Worm (Caenorhabditis elegans): ENCODE results near the gene C46H3.2.
A peak's percentile ranks its signal among the peaks of the same experiment; 100 is the strongest.

C46H3.2 gene

ce11 chrX:1230658-1231057 lies at the start of gene C46H3.2:
TSS of gene C46H3.2 (minus strand) at chrX:1230758.
- no peak for TF ChIP-seq dao-5 (tag; optimal IDR thresholded peaks at IDR 0.05)

- no peak for TF ChIP-seq him-1 (tag; optimal IDR thresholded peaks at IDR 0.05)
- TF ChIP-seq W03F9.2 (tag; optimal IDR thresholded peaks at IDR 0.05) = peak; percentile 7
- no peak for TF ChIP-seq dao-5 (tag; optimal IDR thresholded peaks at IDR 0.05)
Measured at ce11 chrX:1272539-1272938, 42.0 kb upstream of the C46H3.2 start, which contains the start of gene C52B11.5. TSS of gene C52B11.5 (plus strand) at chrX:1272788.

- TF ChIP-seq W03F9.2 (tag; optimal IDR thresholded peaks at IDR 0.05) (no peak), dao-5 (tag; optimal IDR thresholded peaks at IDR 0.05) (no peak), him-1 (tag; optimal IDR thresholded peaks at IDR 0.05) (no peak)
Measured at ce11 chrX:1270598-1270997, 40.0 kb upstream of the C46H3.2 start, which contains the start of gene C25G6.1. TSS of gene C25G6.1 (plus strand) at chrX:1270898.

- TF ChIP-seq W03F9.2 (tag; optimal IDR thresholded peaks at IDR 0.05) = no peak
- TF ChIP-seq dao-5 (tag; optimal IDR thresholded peaks at IDR 0.05) = no peak
- TF ChIP-seq him-1 (tag; optimal IDR thresholded peaks at IDR 0.05) = no peak
Measured at ce11 chrX:1265336-1265735, 34.8 kb upstream of the C46H3.2 start.

ce11 chrX:1257668-1258067 lies 27.1 kb upstream of the C46H3.2 start:
- TF ChIP-seq him-1 (tag; optimal IDR thresholded peaks at IDR 0.05) (no peak), dao-5 (tag; optimal IDR thresholded peaks at IDR 0.05) (no peak), W03F9.2 (tag; optimal IDR thresholded peaks at IDR 0.05) (no peak)

ce11 chrX:1255547-1255946 lies 25.0 kb upstream of the C46H3.2 start, which contains the start of gene npr-11:
TSS of gene npr-11 (minus strand) at chrX:1255647.
- TF ChIP-seq W03F9.2 (tag; optimal IDR thresholded peaks at IDR 0.05) = no peak
- no peak for TF ChIP-seq dao-5 (tag; optimal IDR thresholded peaks at IDR 0.05)
- TF ChIP-seq him-1 (tag; optimal IDR thresholded peaks at IDR 0.05) = no peak

- no peak for TF ChIP-seq him-1 (tag; optimal IDR thresholded peaks at IDR 0.05)
- no peak for TF ChIP-seq dao-5 (tag; optimal IDR thresholded peaks at IDR 0.05)
- no peak for TF ChIP-seq W03F9.2 (tag; optimal IDR thresholded peaks at IDR 0.05)
Measured at ce11 chrX:1249738-1250137, 19.2 kb upstream of the C46H3.2 start, which contains the start of gene C25G6.4. TSS of gene C25G6.4 (minus strand) at chrX:1249838.

- TF ChIP-seq dao-5 (tag; optimal IDR thresholded peaks at IDR 0.05) (no peak), him-1 (tag; optimal IDR thresholded peaks at IDR 0.05) (no peak), W03F9.2 (tag; optimal IDR thresholded peaks at IDR 0.05) (no peak)
Measured at ce11 chrX:1245717-1246116, 15.2 kb upstream of the C46H3.2 start, which contains the start of gene tsp-9. TSS of gene tsp-9 (plus strand) at chrX:1246017.

ce11 chrX:1244235-1244634 lies 13.7 kb upstream of the C46H3.2 start:
- no peak for TF ChIP-seq W03F9.2 (tag; optimal IDR thresholded peaks at IDR 0.05)
- no peak for TF ChIP-seq dao-5 (tag; optimal IDR thresholded peaks at IDR 0.05)
- no peak for TF ChIP-seq him-1 (tag; optimal IDR thresholded peaks at IDR 0.05)

ce11 chrX:1242763-1243162 lies 12.2 kb upstream of the C46H3.2 start:
- TF ChIP-seq W03F9.2 (tag; optimal IDR thresholded peaks at IDR 0.05) = no peak
- no peak for TF ChIP-seq dao-5 (tag; optimal IDR thresholded peaks at IDR 0.05)
- TF ChIP-seq him-1 (tag; optimal IDR thresholded peaks at IDR 0.05) = no peak

ce11 chrX:1238803-1239202 lies 8.2 kb upstream of the C46H3.2 start, which contains the start of gene C25G6.3:
TSS of gene C25G6.3 (minus strand) at chrX:1238903.
- TF ChIP-seq him-1 (tag; optimal IDR thresholded peaks at IDR 0.05) (no peak), dao-5 (tag; optimal IDR thresholded peaks at IDR 0.05) (no peak), W03F9.2 (tag; optimal IDR thresholded peaks at IDR 0.05) (no peak)

ce11 chrX:1232074-1232473 lies 1.5 kb upstream of the C46H3.2 start:
- TF ChIP-seq him-1 (tag; optimal IDR thresholded peaks at IDR 0.05) = no peak
- TF ChIP-seq dao-5 (tag; optimal IDR thresholded peaks at IDR 0.05) = no peak
- TF ChIP-seq W03F9.2 (tag; optimal IDR thresholded peaks at IDR 0.05) = no peak

- no peak for TF ChIP-seq W03F9.2 (tag; optimal IDR thresholded peaks at IDR 0.05)
- TF ChIP-seq him-1 (tag; optimal IDR thresholded peaks at IDR 0.05) = no peak
- no peak for TF ChIP-seq dao-5 (tag; optimal IDR thresholded peaks at IDR 0.05)
Measured at ce11 chrX:1223841-1224240, 6.7 kb downstream of the C46H3.2 start.

ce11 chrX:1223089-1223488 lies 7.5 kb downstream of the C46H3.2 start:
- TF ChIP-seq W03F9.2 (tag; optimal IDR thresholded peaks at IDR 0.05) (no peak), him-1 (tag; optimal IDR thresholded peaks at IDR 0.05) (no peak), dao-5 (tag; optimal IDR thresholded peaks at IDR 0.05) (no peak)

ce11 chrX:1222391-1222790 lies 8.2 kb downstream of the C46H3.2 start:
- TF ChIP-seq W03F9.2 (tag; optimal IDR thresholded peaks at IDR 0.05) (no peak), dao-5 (tag; optimal IDR thresholded peaks at IDR 0.05) (no peak), him-1 (tag; optimal IDR thresholded peaks at IDR 0.05) (no peak)

Data from whole organism, L4/young adult.